Worm (Caenorhabditis elegans) whole organism, mixed stage, embryonic: ENCODE results near the gene R13A1.5.

Source experiments
- lsy-2 ChIP-seq: fragments of 150-350 bp; optimal IDR thresholded peaks from 2 replicates; lab custom pipeline; 2014; ENCODE audit warnings: missing biosample characterization, missing genetic modification characterization
- nhr-2 ChIP-seq: fragments of 150-350 bp; optimal IDR thresholded peaks from 2 replicates; lab custom pipeline; 2014; ENCODE audit warnings: missing biosample characterization, missing genetic modification characterization
- snpc-4 ChIP-seq: fragments of 150-350 bp; optimal IDR thresholded peaks from 2 replicates; lab custom pipeline; 2014; ENCODE audit warnings: missing biosample characterization, missing genetic modification characterization
- unc-62 ChIP-seq: fragments of 150-350 bp; optimal IDR thresholded peaks from 2 replicates; lab custom pipeline; 2014; ENCODE audit warnings: missing biosample characterization, missing genetic modification reagents, missing genetic modification characterization

ce11 chrIV:7222088-7222487, 30.4 kb upstream of the R13A1.5 start:
- TF ChIP-seq unc-62 (GFP tag; lab: Kevin White, UChicago) (no peak), snpc-4 (tag; lab: Kevin White, UChicago) (no peak), lsy-2 (no peak), nhr-2 (tag; lab: Kevin White, UChicago) (no peak)
